Fruit fly (Drosophila melanogaster): ENCODE measurements around the gene CG13460.

The CG13460 gene

DNA sequence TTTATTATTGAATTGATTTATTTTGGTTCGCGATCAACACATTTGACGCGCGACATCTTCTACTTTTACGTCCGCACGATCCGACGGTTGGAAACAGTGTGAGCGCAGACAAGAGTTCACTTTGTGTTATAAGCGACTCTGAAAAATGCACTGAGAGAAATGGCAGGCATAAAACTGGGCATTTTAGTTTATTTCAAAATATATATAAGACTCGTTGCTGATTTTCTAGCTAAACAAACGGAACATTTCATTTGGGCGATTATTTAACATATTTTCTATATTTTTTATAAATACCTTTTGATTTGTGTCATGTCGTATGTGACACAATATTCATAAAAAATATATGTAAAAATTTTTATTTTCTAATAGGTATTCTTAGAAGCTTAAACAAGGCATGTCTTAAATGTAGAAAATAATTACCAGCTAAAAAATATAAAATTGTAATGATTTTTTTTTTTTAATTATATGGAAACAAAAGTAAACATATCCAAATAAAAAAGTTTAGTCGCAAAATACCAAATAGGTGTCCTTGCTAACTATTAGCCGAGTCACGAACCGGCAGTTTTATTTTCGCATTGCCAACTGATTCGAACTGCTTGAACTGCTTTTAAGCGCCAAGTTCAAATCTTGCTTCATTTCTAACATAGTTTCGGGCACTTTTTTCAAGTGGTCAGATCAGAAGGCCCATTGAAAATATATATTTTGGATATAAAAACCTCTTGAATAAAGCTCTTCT lies 47.4 kb downstream of the CG13460 start, which contains the start of gene Reck (continued):
- TF ChIP-seq mld (GFP tag; IDR thresholded peaks at IDR 0.05; ENCODE audit: partially characterized antibody) (no peak), CG3995 (GFP tag; optimal IDR thresholded peaks at IDR 0.05) (no peak), pros (GFP tag; optimal IDR thresholded peaks at IDR 0.05) (no peak), ham (GFP tag; IDR thresholded peaks at IDR 0.05) (no peak), CG8281 (tag; optimal IDR thresholded peaks at IDR 0.05) (peak; percentile 56), bsh (GFP tag; optimal IDR thresholded peaks at IDR 0.05) (peak; percentile 77 to 89), CG3847 (GFP tag; IDR thresholded peaks at IDR 0.05) (peak; percentile 34; the same call in 1 of the 2 replicates), CG6254 (GFP tag; optimal IDR thresholded peaks at IDR 0.05) (peak; percentile 90), CG1832 (GFP tag; optimal IDR thresholded peaks at IDR 0.05) (no peak), CG11247 (GFP tag; IDR thresholded peaks at IDR 0.05) (peak; percentile 73), CG2712 (tag; optimal IDR thresholded peaks at IDR 0.05) (peak; percentile 89), CG16863 (GFP tag; optimal IDR thresholded peaks at IDR 0.05) (peak; percentile 42), CG10147 (GFP tag; optimal IDR thresholded peaks at IDR 0.05) (peak; percentile 76), CG34224 (GFP tag; IDR thresholded peaks at IDR 0.05; ENCODE audit: partially characterized antibody) (no peak), az2 (GFP tag; optimal IDR thresholded peaks at IDR 0.05) (peak; percentile 89), H2.0 (GFP tag; IDR thresholded peaks at IDR 0.05) (peak; percentile 59), Dfd (GFP tag; optimal IDR thresholded peaks at IDR 0.05) (no peak), slp2 (GFP tag; optimal IDR thresholded peaks at IDR 0.05) (peak; percentile 35), unc-4 (GFP tag; IDR thresholded peaks at IDR 0.05; ENCODE audit: partially characterized antibody) (no peak), Side (GFP tag; optimal IDR thresholded peaks at IDR 0.05) (peak; percentile 25), CG15514 (GFP tag; optimal IDR thresholded peaks at IDR 0.05) (peak; percentile 76), unpg (GFP tag; optimal IDR thresholded peaks at IDR 0.05) (peak; percentile 91), Nf-YC (tag; optimal IDR thresholded peaks at IDR 0.05) (peak; percentile 40), pho (GFP tag; optimal IDR thresholded peaks at IDR 0.05) (no peak), Dref (GFP tag; IDR thresholded peaks at IDR 0.05) (no peak), cad (GFP tag; optimal IDR thresholded peaks at IDR 0.05) (no peak), amos (GFP tag; IDR thresholded peaks at IDR 0.05; ENCODE audit: partially characterized antibody) (no peak), Optix (GFP tag; IDR thresholded peaks at IDR 0.05) (peak; percentile 68; the same call in 2 of the 3 replicates), aop (GFP tag; IDR thresholded peaks at IDR 0.05) (peak; percentile 29; the same call in 1 of the 2 replicates), Dp (GFP tag; optimal IDR thresholded peaks at IDR 0.05) (peak; percentile 52), gt (GFP tag; IDR thresholded peaks at IDR 0.05) (peak; percentile 29; the same call in 1 of the 2 replicates), CG15601 (tag; optimal IDR thresholded peaks at IDR 0.05) (peak; percentile 69), cato (GFP tag; optimal IDR thresholded peaks at IDR 0.05; ENCODE audit: borderline replicate concordance) (peak; percentile 43), CG4820 (GFP tag; optimal IDR thresholded peaks at IDR 0.05) (peak; percentile 78), zen (tag; optimal IDR thresholded peaks at IDR 0.05) (peak; percentile 81), sens-2 (GFP tag; IDR thresholded peaks at IDR 0.05) (peak; percentile 85), CG10267 (tag; optimal IDR thresholded peaks at IDR 0.05) (peak; percentile 88), CG9876 (GFP tag; optimal IDR thresholded peaks at IDR 0.05) (no peak), CG10543 (GFP tag; optimal IDR thresholded peaks at IDR 0.05) (peak; percentile 52), Lhr (GFP tag; optimal IDR thresholded peaks at IDR 0.05) (no peak), CG13123 (GFP tag; optimal IDR thresholded peaks at IDR 0.05) (peak; percentile 67), NFAT (GFP tag; IDR thresholded peaks at IDR 0.05) (peak; percentile 63; the same call in 1 of the 2 replicates), stc (GFP tag; IDR thresholded peaks at IDR 0.05) (peak; percentile 85), CG7745 (tag; optimal IDR thresholded peaks at IDR 0.05) (no peak), Hr51 (GFP tag; optimal IDR thresholded peaks at IDR 0.05) (peak; percentile 48 to 90), CG31365 (tag; optimal IDR thresholded peaks at IDR 0.05) (peak; percentile 98), Sox102F (GFP tag; optimal IDR thresholded peaks at IDR 0.05) (peak; percentile 90), chinmo (GFP tag; IDR thresholded peaks at IDR 0.05; ENCODE audit: partially characterized antibody) (no peak)
